Worm (Caenorhabditis elegans) whole organism, L1 larva: Measurements from ENCODE around the gene srj-39.

Experiments used
- aha-1 ChIP-seq: fragments of 150-350 bp; optimal IDR thresholded peaks from 2 replicates; lab custom pipeline; 2014; ENCODE audit warnings: missing biosample characterization, missing genetic modification characterization
- nhr-20 ChIP-seq: sonication (generic microtip); optimal IDR thresholded peaks from 2 replicates; lab custom pipeline; 2016; ENCODE audit warnings: mild to moderate bottlenecking, missing genetic modification characterization, missing compliant biosample characterization
- sup-37 ChIP-seq: fragments of 200-800 bp; sonication (Bioruptor generic); optimal IDR thresholded peaks from 2 replicates; lab custom pipeline; 2018; ENCODE audit warnings: mild to moderate bottlenecking, missing genetic modification characterization, missing compliant biosample characterization

DNA sequence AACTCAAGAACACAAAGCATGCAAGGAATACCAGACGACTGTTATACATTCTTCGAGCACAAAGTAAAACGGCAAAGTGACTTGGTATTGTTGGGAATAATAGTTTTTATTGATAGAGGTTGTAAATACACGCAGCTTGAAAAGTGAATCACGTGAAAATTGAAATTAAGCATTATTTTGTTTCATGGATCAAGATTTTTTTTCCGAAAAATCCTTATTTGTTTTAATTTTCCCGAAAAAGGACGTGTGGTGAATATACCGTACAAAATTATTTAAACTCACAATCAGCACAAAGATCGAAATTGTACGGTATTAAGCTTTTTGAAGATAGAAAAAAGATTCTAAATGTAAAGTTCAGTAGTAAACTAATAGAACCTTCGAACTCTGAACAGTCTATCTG, 5.5 kb downstream of the srj-39 start, which contains the start of gene clc-18:
- TF ChIP-seq nhr-20, result no peak
- TF ChIP-seq sup-37, result no peak
- TF ChIP-seq aha-1 (tag; lab: Kevin White, UChicago), result no peak
